Worm (Caenorhabditis elegans): Measurements from ENCODE around the gene clec-68.
"Not testable (repeated sequence)": the region's sequence is repeated elsewhere in the genome, so short reads cannot be mapped to it uniquely, and the experiment has no call there.

Gene clec-68

ce11 chrIV:3932408-3932807 is 6.2 kb downstream of the clec-68 start, which contains the start of gene clec-70:
Gene clec-70, plus strand, starts transcription at chrIV:3932708.
- TF ChIP-seq nhr-23, egl-27, elt-3 (tag; optimal IDR thresholded peaks at IDR 0.05): not testable (repeated sequence)

ce11 chrIV:3937097-3937496 is 10.9 kb downstream of the clec-68 start, which contains the start of gene clec-71:
Gene clec-71, plus strand, starts transcription at chrIV:3937458.
- no peak for TF ChIP-seq mbf-1 (tag; optimal IDR thresholded peaks at IDR 0.05)
- TF ChIP-seq crh-2 (tag; optimal IDR thresholded peaks at IDR 0.05), result no peak
- TF ChIP-seq R02D3.7 (tag; optimal IDR thresholded peaks at IDR 0.05), result no peak
- TF ChIP-seq nhr-25 (tag; optimal IDR thresholded peaks at IDR 0.05), result no peak
- no peak for TF ChIP-seq lin-13 (GFP tag; optimal IDR thresholded peaks at IDR 0.05)
- TF ChIP-seq ztf-4 (tag; optimal IDR thresholded peaks at IDR 0.05), result no peak
- TF ChIP-seq unc-62 (GFP tag; optimal IDR thresholded peaks at IDR 0.05), result no peak
- TF ChIP-seq nhr-10 (tag; optimal IDR thresholded peaks at IDR 0.05), result no peak
- no peak for TF ChIP-seq unc-39 (tag; optimal IDR thresholded peaks at IDR 0.05)
- TF ChIP-seq ztf-11 (tag; optimal IDR thresholded peaks at IDR 0.05), result no peak
- TF ChIP-seq aly-2 (tag; optimal IDR thresholded peaks at IDR 0.05), result no peak
- no peak for TF ChIP-seq snpc-4 (tag; optimal IDR thresholded peaks at IDR 0.05)
- no peak for TF ChIP-seq peb-1 (tag; optimal IDR thresholded peaks at IDR 0.05)
- TF ChIP-seq lin-39 (tag; optimal IDR thresholded peaks at IDR 0.05), result no peak
- no peak for TF ChIP-seq Y55F3AM.14 (GFP tag; optimal IDR thresholded peaks at IDR 0.05)
- no peak for TF ChIP-seq sma-9 (GFP tag; optimal IDR thresholded peaks at IDR 0.05)
- TF ChIP-seq sma-9 (tag; optimal IDR thresholded peaks at IDR 0.05), result no peak
- TF ChIP-seq F13H6.1 (tag; optimal IDR thresholded peaks at IDR 0.05), result no peak
- TF ChIP-seq nhr-11 (tag; optimal IDR thresholded peaks at IDR 0.05), result no peak

- no peak for TF ChIP-seq unc-62 (GFP tag; optimal IDR thresholded peaks at IDR 0.05)
- TF ChIP-seq nhr-10 (tag; optimal IDR thresholded peaks at IDR 0.05), result no peak
- no peak for TF ChIP-seq mbf-1 (tag; optimal IDR thresholded peaks at IDR 0.05)
Measured at ce11 chrIV:3941658-3942328, 15.6 kb downstream of the clec-68 start, which contains the start of gene clec-174. Gene clec-174, minus strand, starts transcription at chrIV:3941708.

- TF ChIP-seq nhr-21 (tag; optimal IDR thresholded peaks at IDR 0.05) (no peak), mdl-1 (tag; optimal IDR thresholded peaks at IDR 0.05) (no peak), fos-1 (tag; optimal IDR thresholded peaks at IDR 0.05) (no peak), crh-2 (tag; optimal IDR thresholded peaks at IDR 0.05) (no peak), elt-1 (tag; optimal IDR thresholded peaks at IDR 0.05) (no peak), nhr-25 (tag; optimal IDR thresholded peaks at IDR 0.05) (no peak), elt-3 (tag; optimal IDR thresholded peaks at IDR 0.05) (no peak), unc-55 (GFP tag; optimal IDR thresholded peaks at IDR 0.05) (no peak)
Measured at ce11 chrIV:3943003-3943402, 16.8 kb downstream of the clec-68 start, which contains the start of gene Y46C8AL.11. Gene Y46C8AL.11, plus strand, starts transcription at chrIV:3943303.

- TF ChIP-seq gmeb-1 (tag; optimal IDR thresholded peaks at IDR 0.05) (peak; percentile 5), nhr-12 (tag; optimal IDR thresholded peaks at IDR 0.05) (no peak), crh-2 (tag; optimal IDR thresholded peaks at IDR 0.05) (peak; percentile 18), sma-9 (GFP tag; optimal IDR thresholded peaks at IDR 0.05) (peak; percentile 50), sma-9 (tag; optimal IDR thresholded peaks at IDR 0.05) (no peak), skn-1 (tag; optimal IDR thresholded peaks at IDR 0.05) (peak; percentile 11), aly-2 (tag; optimal IDR thresholded peaks at IDR 0.05) (no peak), dmd-4 (tag; optimal IDR thresholded peaks at IDR 0.05) (no peak), elt-3 (tag; optimal IDR thresholded peaks at IDR 0.05) (no peak), ama-1 (optimal IDR thresholded peaks at IDR 0.05) (no peak), fos-1 (tag; optimal IDR thresholded peaks at IDR 0.05) (peak; percentile 98), sma-3 (GFP tag; optimal IDR thresholded peaks at IDR 0.05) (no peak)
Measured at ce11 chrIV:3944459-3944858, 18.2 kb downstream of the clec-68 start, which contains the start of gene clec-72. Gene clec-72, plus strand, starts transcription at chrIV:3944816.

ce11 chrIV:3956095-3956494 is 29.9 kb downstream of the clec-68 start, which contains the start of gene clec-73:
Gene clec-73, minus strand, starts transcription at chrIV:3956195.
- TF ChIP-seq unc-39 (tag; optimal IDR thresholded peaks at IDR 0.05) (no peak), nhr-129 (tag; optimal IDR thresholded peaks at IDR 0.05) (no peak), zag-1 (tag; optimal IDR thresholded peaks at IDR 0.05) (no peak), Y55F3AM.14 (GFP tag; optimal IDR thresholded peaks at IDR 0.05) (no peak), dmd-4 (tag; optimal IDR thresholded peaks at IDR 0.05) (no peak)
